Fruit fly (Drosophila melanogaster) whole organism, embryonic: ENCODE results near the gene CG4004.

Source experiments
- ATbp ChIP-seq: fragments of 200-800 bp; sonication (Bioruptor generic); optimal IDR thresholded peaks from 2 replicates; lab custom pipeline; 2017; ENCODE audit warnings: missing biosample characterization, mild to moderate bottlenecking, missing genetic modification characterization, missing genetic modification reagents
- Atf6 ChIP-seq: fragments of 200-800 bp; sonication (Bioruptor generic); IDR thresholded peaks from 2 replicates; pipeline ENCODE4 v1.3.6; 2022; ENCODE audit warnings: missing biosample characterization, missing genetic modification characterization
- Bteb2 ChIP-seq: fragments of 200-800 bp; sonication (Bioruptor generic); optimal IDR thresholded peaks from 2 replicates; lab custom pipeline; 2016; ENCODE audit warnings: missing biosample characterization, missing genetic modification characterization
- CG15696 ChIP-seq: fragments of 200-800 bp; sonication (Bioruptor generic); optimal IDR thresholded peaks from 2 replicates; lab custom pipeline; 2019; ENCODE audit warnings: missing biosample characterization, mild to moderate bottlenecking, missing genetic modification characterization, moderate library complexity
- CG1647 ChIP-seq: fragments of 200-800 bp; sonication (Bioruptor generic); optimal IDR thresholded peaks from 3 replicates; lab custom pipeline; 2016; ENCODE audit warnings: missing biosample characterization, missing genetic modification characterization
- CG16779 ChIP-seq: fragments of 200-800 bp; sonication (Bioruptor generic); IDR thresholded peaks from 2 replicates; pipeline ENCODE4 v1.3.6; 2022; ENCODE audit warnings: missing biosample characterization, missing genetic modification characterization
- CG17186 ChIP-seq: fragments of 200-800 bp; sonication (Bioruptor generic); optimal IDR thresholded peaks from 3 replicates; lab custom pipeline; 2017; ENCODE audit warnings: missing biosample characterization, missing genetic modification reagents, missing genetic modification characterization
- CG18599 ChIP-seq: fragments of 200-800 bp; sonication (Bioruptor generic); optimal IDR thresholded peaks from 3 replicates; lab custom pipeline; 2017; ENCODE audit warnings: missing biosample characterization, missing genetic modification characterization, mild to moderate bottlenecking, moderate library complexity, missing genetic modification reagents
- CG3995 ChIP-seq: fragments of 200-800 bp; sonication (Bioruptor generic); optimal IDR thresholded peaks from 3 replicates; lab custom pipeline; 2016; ENCODE audit warnings: missing biosample characterization, missing genetic modification characterization
- CG6854 ChIP-seq: fragments of 200-800 bp; sonication (Bioruptor generic); optimal IDR thresholded peaks from 3 replicates; lab custom pipeline; 2017; ENCODE audit warnings: missing biosample characterization, mild to moderate bottlenecking, missing genetic modification characterization
- CG8089 ChIP-seq: fragments of 200-800 bp; sonication (Bioruptor generic); optimal IDR thresholded peaks from 3 replicates; lab custom pipeline; 2016; ENCODE audit warnings: missing biosample characterization, missing genetic modification characterization
- CG8388 ChIP-seq: fragments of 200-800 bp; sonication (Bioruptor generic); optimal IDR thresholded peaks from 2 replicates; lab custom pipeline; 2019; ENCODE audit warnings: missing biosample characterization, mild to moderate bottlenecking, missing genetic modification characterization, moderate library complexity
- Doc2 ChIP-seq: fragments of 200-800 bp; sonication (Bioruptor generic); IDR thresholded peaks from 2 replicates; pipeline ENCODE4 v1.3.6; 2022; ENCODE audit warnings: missing biosample characterization, missing genetic modification characterization
- Gsc ChIP-seq: fragments of 200-800 bp; sonication (Bioruptor generic); IDR thresholded peaks from 2 replicates; pipeline ENCODE4 v1.3.6; 2022; ENCODE audit warnings: missing biosample characterization, missing genetic modification characterization
- HLH4C ChIP-seq: fragments of 200-800 bp; sonication (Bioruptor generic); IDR thresholded peaks from 3 replicates; pipeline ENCODE4 v1.3.6; 2022; ENCODE audit warnings: missing biosample characterization, missing genetic modification characterization; ENCODE audit not compliant: partially characterized antibody
- Hmr ChIP-seq: fragments of 200-800 bp; sonication (Bioruptor generic); optimal IDR thresholded peaks from 3 replicates; lab custom pipeline; 2017; ENCODE audit warnings: mild to moderate bottlenecking, missing biosample characterization, missing genetic modification reagents, missing genetic modification characterization
- Lim3 ChIP-seq: fragments of 200-800 bp; sonication (Bioruptor generic); IDR thresholded peaks from 2 replicates; pipeline ENCODE4 v1.3.6; 2022; ENCODE audit warnings: missing biosample characterization, missing genetic modification characterization
- MESR4 ChIP-seq: fragments of 200-800 bp; sonication (Bioruptor generic); optimal IDR thresholded peaks from 2 replicates; lab custom pipeline; 2018; ENCODE audit warnings: missing biosample characterization, mild to moderate bottlenecking, missing genetic modification characterization, moderate library complexity
- Med ChIP-seq: fragments of 200-800 bp; sonication (Bioruptor generic); peaks from one replicate; lab custom pipeline; 2016; ENCODE audit warnings: missing biosample characterization, missing genetic modification characterization, mild to moderate bottlenecking, inconsistent platforms, moderate library complexity
- NC2α ChIP-seq: fragments of 200-800 bp; sonication (Bioruptor generic); optimal IDR thresholded peaks from 2 replicates; lab custom pipeline; 2016; ENCODE audit warnings: missing biosample characterization, missing genetic modification characterization
- NfI ChIP-seq: fragments of 200-800 bp; sonication (Bioruptor generic); optimal IDR thresholded peaks from 3 replicates; lab custom pipeline; 2018; ENCODE audit warnings: missing biosample characterization, mild to moderate bottlenecking, missing genetic modification characterization, moderate library complexity
- Optix ChIP-seq: fragments of 200-800 bp; sonication (Bioruptor generic); IDR thresholded peaks from 3 replicates; pipeline ENCODE4 v1.3.6; 2022; ENCODE audit warnings: missing biosample characterization, missing genetic modification characterization
- Ptx1 ChIP-seq: fragments of 200-800 bp; sonication (Bioruptor generic); IDR thresholded peaks from 2 replicates; pipeline ENCODE4 v1.3.6; 2022; ENCODE audit warnings: missing biosample characterization, missing genetic modification characterization
- Trl ChIP-seq, 3 experiments: fragments of >200 bp in 2 of 3; fragments of 200-800 bp in 1 of 3; sonication (Bioruptor generic) in 1 of 3; optimal IDR thresholded peaks; 2 replicates in 1 of 3; 3 replicates in 2 of 3; lab custom pipeline; 2016 to 2017; ENCODE audit warnings: missing biosample characterization in 1 of 3, missing genetic modification characterization in 1 of 3
- ab ChIP-seq: fragments of 200-800 bp; sonication (Bioruptor generic); optimal IDR thresholded peaks from 2 replicates; lab custom pipeline; 2016; ENCODE audit warnings: missing biosample characterization, missing genetic modification characterization
- bbx ChIP-seq: fragments of 200-800 bp; sonication (Bioruptor generic); IDR thresholded peaks from 2 replicates; pipeline ENCODE4 v1.3.6; 2022; ENCODE audit warnings: missing biosample characterization, missing genetic modification characterization; ENCODE audit not compliant: partially characterized antibody
- bsh ChIP-seq, 2 experiments: fragments of 200-800 bp; sonication (Bioruptor generic); optimal IDR thresholded peaks; 2 replicates each; lab custom pipeline; 2017 to 2018; ENCODE audit warnings: mild to moderate bottlenecking in 2 of 2, missing biosample characterization in 2 of 2, missing genetic modification characterization in 2 of 2, moderate library complexity in 1 of 2
- chinmo ChIP-seq: fragments of 200-800 bp; sonication (Bioruptor generic); IDR thresholded peaks from 4 replicates; pipeline ENCODE4 v1.3.6; 2022; ENCODE audit warnings: missing biosample characterization, missing genetic modification characterization; ENCODE audit not compliant: partially characterized antibody
- crp ChIP-seq, 2 experiments: fragments of 200-800 bp; sonication (Bioruptor generic); optimal IDR thresholded peaks; 2 replicates in 1 of 2; 3 replicates in 1 of 2; lab custom pipeline; 2017; ENCODE audit warnings: missing biosample characterization in 2 of 2, missing genetic modification characterization in 2 of 2, mild to moderate bottlenecking in 1 of 2, moderate library complexity in 1 of 2
- danr ChIP-seq: fragments of 200-800 bp; sonication (Bioruptor generic); IDR thresholded peaks from 2 replicates; pipeline ENCODE4 v1.3.6; 2022; ENCODE audit warnings: missing biosample characterization, missing genetic modification characterization
- gcm ChIP-seq: fragments of 200-800 bp; sonication (Bioruptor generic); optimal IDR thresholded peaks from 2 replicates; lab custom pipeline; 2019; ENCODE audit warnings: missing biosample characterization, mild to moderate bottlenecking, missing genetic modification characterization, moderate library complexity
- hkb ChIP-seq, 2 experiments: fragments of 200-800 bp in 1 of 2; fragments of >200 bp in 1 of 2; sonication (Bioruptor generic) in 1 of 2; IDR thresholded peaks in 1 of 2; optimal IDR thresholded peaks in 1 of 2; 2 replicates each; pipeline versions ENCODE4 v1.3.6 to Lab custom; 2017 to 2022; ENCODE audit warnings: missing biosample characterization in 1 of 2, missing genetic modification characterization in 1 of 2
- knrl ChIP-seq: fragments of 200-800 bp; sonication (Bioruptor generic); IDR thresholded peaks from 3 replicates; pipeline ENCODE4 v1.3.6; 2022; ENCODE audit warnings: missing biosample characterization, missing genetic modification characterization; ENCODE audit not compliant: partially characterized antibody
- lab ChIP-seq: fragments of 200-800 bp; sonication (Bioruptor generic); optimal IDR thresholded peaks from 3 replicates; lab custom pipeline; 2017; ENCODE audit warnings: missing biosample characterization, missing genetic modification characterization, mild to moderate bottlenecking, moderate library complexity, missing genetic modification reagents
- oc ChIP-seq: fragments of 200-800 bp; sonication (Bioruptor generic); optimal IDR thresholded peaks from 2 replicates; lab custom pipeline; 2018; ENCODE audit warnings: missing biosample characterization, mild to moderate bottlenecking, missing genetic modification characterization, moderate library complexity
- peb ChIP-seq: fragments of 200-800 bp; sonication (Bioruptor generic); IDR thresholded peaks from 2 replicates; pipeline ENCODE4 v1.3.6; 2022; ENCODE audit warnings: missing biosample characterization, missing genetic modification characterization
- pnt ChIP-seq: fragments of 200-800 bp; sonication (Bioruptor generic); optimal IDR thresholded peaks from 3 replicates; lab custom pipeline; 2016; ENCODE audit warnings: missing biosample characterization, missing genetic modification characterization
- pros ChIP-seq: fragments of 200-800 bp; sonication (Bioruptor generic); optimal IDR thresholded peaks from 3 replicates; lab custom pipeline; 2019; ENCODE audit warnings: missing biosample characterization, mild to moderate bottlenecking, missing genetic modification characterization, moderate library complexity
- sc ChIP-seq, 3 experiments: fragments of >200 bp in 2 of 3; fragments of 200-800 bp in 1 of 3; sonication (Bioruptor generic) in 1 of 3; optimal IDR thresholded peaks; 2 replicates in 2 of 3; 3 replicates in 1 of 3; lab custom pipeline; 2017; ENCODE audit warnings: mild to moderate bottlenecking in 1 of 3, missing biosample characterization in 1 of 3, missing genetic modification characterization in 1 of 3, missing genetic modification reagents in 1 of 3
- scrt ChIP-seq: fragments of 200-800 bp; sonication (Bioruptor generic); optimal IDR thresholded peaks from 2 replicates; lab custom pipeline; 2018; ENCODE audit warnings: missing biosample characterization, mild to moderate bottlenecking, missing genetic modification characterization, moderate library complexity
- slp2 ChIP-seq: fragments of 200-800 bp; sonication (Bioruptor generic); optimal IDR thresholded peaks from 2 replicates; lab custom pipeline; 2016; ENCODE audit warnings: missing biosample characterization, missing genetic modification characterization
- stc ChIP-seq: fragments of 200-800 bp; sonication (Bioruptor generic); IDR thresholded peaks from 2 replicates; pipeline ENCODE4 v1.3.6; 2022; ENCODE audit warnings: missing biosample characterization, missing genetic modification characterization
- sug ChIP-seq: fragments of 200-800 bp; optimal IDR thresholded peaks from 2 replicates; lab custom pipeline; 2019; ENCODE audit warnings: missing biosample characterization, mild to moderate bottlenecking, missing genetic modification characterization, moderate library complexity
- tgo ChIP-seq: fragments of 200-800 bp; sonication (Bioruptor generic); IDR thresholded peaks from 3 replicates; pipeline ENCODE4 v1.3.6; 2022; ENCODE audit warnings: missing biosample characterization, missing genetic modification characterization
- tio ChIP-seq: fragments of 200-800 bp; sonication (Bioruptor generic); optimal IDR thresholded peaks from 2 replicates; lab custom pipeline; 2017; ENCODE audit warnings: missing biosample characterization, missing genetic modification characterization, inconsistent platforms
- zfh1 ChIP-seq: fragments of 200-800 bp; sonication (Bioruptor generic); IDR thresholded peaks from 3 replicates; pipeline ENCODE4 v1.3.6; 2022; ENCODE audit warnings: missing biosample characterization, missing genetic modification characterization

CG4004 gene

DNA sequence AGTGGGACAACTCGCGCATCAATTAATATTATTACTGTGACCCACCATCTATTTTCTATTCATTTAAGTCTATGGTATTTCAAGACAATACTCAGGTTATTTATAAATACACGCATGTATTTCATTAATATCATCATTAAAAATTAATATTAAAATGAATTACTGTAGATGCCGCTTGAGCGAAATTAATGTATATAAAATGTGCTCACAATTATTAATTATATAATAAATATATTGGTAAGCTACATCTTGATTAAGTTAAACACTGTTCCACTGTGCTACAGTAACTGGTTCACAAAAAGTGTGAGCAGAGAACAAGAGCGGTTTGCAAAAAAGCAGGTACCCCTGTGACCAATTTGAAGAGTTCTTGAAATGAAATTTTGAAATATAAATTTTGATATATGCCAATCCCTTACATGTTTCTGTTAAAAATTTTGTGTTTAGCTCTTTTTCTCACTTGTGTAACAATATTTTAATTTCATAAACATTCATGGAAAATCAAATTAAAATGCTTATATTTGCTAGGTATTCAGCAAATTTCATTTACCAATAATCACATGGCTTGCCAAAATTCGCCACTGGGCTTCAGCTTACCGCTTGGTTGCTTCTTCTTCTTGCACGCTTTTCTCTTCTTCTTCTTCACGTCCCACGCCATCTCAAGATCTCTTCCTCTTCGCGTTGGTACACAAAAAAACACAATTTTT, 7.1 kb downstream of the CG4004 start (continued):
- peak; percentile 99 for TF ChIP-seq Doc2 (GFP tag; lab: Robert Waterston, UW)
- TF ChIP-seq CG8089, result peak; percentile 99
- TF ChIP-seq Ptx1 (GFP tag; lab: Robert Waterston, UW), result peak; percentile 100
- TF ChIP-seq CG1647 (GFP tag; lab: Kevin White, UChicago), result peak; percentile 100
- peak; percentile 99 for TF ChIP-seq NC2α
- peak; percentile 99 to 100 for TF ChIP-seq bsh (GFP tag; optimal IDR thresholded peaks at IDR 0.05; lab: Kevin White, UChicago)
- TF ChIP-seq MESR4 (GFP tag; lab: Kevin White, UChicago), result peak; percentile 81
- peak; percentile 98 for TF ChIP-seq Gsc (GFP tag; lab: Robert Waterston, UW)
- TF ChIP-seq gcm (GFP tag; lab: Kevin White, UChicago), result peak; percentile 100
- TF ChIP-seq Atf6 (GFP tag; lab: Robert Waterston, UW), result peak; percentile 100
- no peak for TF ChIP-seq chinmo
- TF ChIP-seq sc (optimal IDR thresholded peaks at IDR 0.05; lab: Kevin White, UChicago), result no peak
- TF ChIP-seq sc (GFP tag; optimal IDR thresholded peaks at IDR 0.05; lab: Kevin White, UChicago), result peak; percentile 100
- peak; percentile 100 for TF ChIP-seq tgo (GFP tag; lab: Robert Waterston, UW)
- TF ChIP-seq tio (GFP tag; lab: Kevin White, UChicago), result peak; percentile 100
- peak; percentile 100 for TF ChIP-seq scrt (GFP tag; lab: Kevin White, UChicago)
- peak; percentile 99 for TF ChIP-seq CG16779 (GFP tag; lab: Robert Waterston, UW)
- peak; percentile 91 for TF ChIP-seq CG3995
- TF ChIP-seq Lim3 (GFP tag; lab: Robert Waterston, UW), result peak; percentile 98
- peak; percentile 100 for TF ChIP-seq slp2 (GFP tag; lab: Kevin White, UChicago)
- peak; percentile 99 for TF ChIP-seq oc (tag; lab: Kevin White, UChicago)
- peak; percentile 100 for TF ChIP-seq CG6854
- peak; percentile 98 for TF ChIP-seq Optix (GFP tag; lab: Robert Waterston, UW)
- TF ChIP-seq HLH4C, result peak; percentile 65; the same call in 2 of the 3 replicates
- TF ChIP-seq zfh1 (GFP tag; lab: Robert Waterston, UW), result peak; percentile 99
- TF ChIP-seq CG8388 (GFP tag; lab: Kevin White, UChicago), result peak; percentile 99
- peak; percentile 99 for TF ChIP-seq danr (GFP tag; lab: Robert Waterston, UW)
- TF ChIP-seq crp (GFP tag; optimal IDR thresholded peaks at IDR 0.05; lab: Kevin White, UChicago), result peak; percentile 41 to 81
- TF ChIP-seq stc (GFP tag; lab: Robert Waterston, UW), result peak; percentile 99
- TF ChIP-seq pros, result no peak
- no peak; the same call in 1 of the 2 replicates for TF ChIP-seq bbx
- TF ChIP-seq sug (tag; lab: Kevin White, UChicago), result peak; percentile 100
- peak; percentile 100 for TF ChIP-seq NfI (GFP tag; lab: Kevin White, UChicago)
- TF ChIP-seq ATbp (GFP tag; lab: Kevin White, UChicago), result peak; percentile 100
- TF ChIP-seq pnt, result peak; percentile 99
- TF ChIP-seq knrl (GFP tag; lab: Robert Waterston, UW), result peak; percentile 62; the same call in 2 of the 3 replicates
- peak; percentile 100 for TF ChIP-seq Med (GFP tag; lab: Kevin White, UChicago)
- peak; percentile 99 for TF ChIP-seq peb (GFP tag; lab: Robert Waterston, UW)
- TF ChIP-seq Bteb2 (GFP tag; lab: Kevin White, UChicago), result peak; percentile 100
- no peak for TF ChIP-seq hkb (optimal IDR thresholded peaks at IDR 0.05; lab: Kevin White, UChicago)
- TF ChIP-seq hkb (GFP tag; IDR thresholded peaks at IDR 0.05; lab: Robert Waterston, UW), result peak; percentile 100
- TF ChIP-seq ab (GFP tag; lab: Kevin White, UChicago), result peak; percentile 99
- peak; percentile 100 for TF ChIP-seq Hmr (GFP tag; lab: Kevin White, UChicago)
- peak; percentile 99 for TF ChIP-seq CG15696 (tag; lab: Kevin White, UChicago)
- peak; percentile 100 for TF ChIP-seq CG18599 (GFP tag; lab: Kevin White, UChicago)
- peak; percentile 96 for TF ChIP-seq CG17186 (GFP tag; lab: Kevin White, UChicago)
- peak; percentile 100 for TF ChIP-seq lab (GFP tag; lab: Kevin White, UChicago)
- no peak for TF ChIP-seq Trl (optimal IDR thresholded peaks at IDR 0.05; lab: Kevin White, UChicago)
- TF ChIP-seq Trl (GFP tag; optimal IDR thresholded peaks at IDR 0.05; lab: Kevin White, UChicago), result peak; percentile 100
